Worm (Caenorhabditis elegans) whole organism, early embryonic: Measurements from ENCODE around the gene mec-10.

Source experiments
- B0310.2 ChIP-seq: sonication (generic microtip); optimal IDR thresholded peaks from 2 replicates; lab custom pipeline; 2016; ENCODE audit warnings: mild to moderate bottlenecking, missing genetic modification characterization, missing compliant biosample characterization
- F13C5.2 ChIP-seq: sonication (generic microtip); optimal IDR thresholded peaks from 2 replicates; lab custom pipeline; 2017; ENCODE audit warnings: mild to moderate bottlenecking, missing genetic modification characterization, inconsistent platforms, missing compliant biosample characterization
- aly-1 ChIP-seq: sonication (generic microtip); optimal IDR thresholded peaks from 2 replicates; lab custom pipeline; 2016; ENCODE audit warnings: missing genetic modification characterization, missing compliant biosample characterization
- ama-1 ChIP-seq: fragments of 150-350 bp; optimal IDR thresholded peaks from 2 replicates; lab custom pipeline; 2014
- ceh-13 ChIP-seq: fragments of 200-800 bp; sonication (Bioruptor generic); optimal IDR thresholded peaks from 2 replicates; lab custom pipeline; 2018; ENCODE audit warnings: mild to moderate bottlenecking, missing genetic modification characterization, missing compliant biosample characterization
- ceh-36 ChIP-seq: sonication (generic microtip); optimal IDR thresholded peaks from 2 replicates; lab custom pipeline; 2016; ENCODE audit warnings: missing genetic modification characterization, inconsistent platforms, missing compliant biosample characterization
- ets-7 ChIP-seq: sonication (generic microtip); optimal IDR thresholded peaks from 2 replicates; lab custom pipeline; 2016; ENCODE audit warnings: missing genotype, missing genetic modification characterization, missing compliant biosample characterization
- flt-1 ChIP-seq: fragments of 200-800 bp; sonication (Bioruptor generic); IDR thresholded peaks from 2 replicates; pipeline ENCODE4 v1.3.6; 2022; ENCODE audit warnings: missing genetic modification characterization, missing compliant biosample characterization
- hnd-1 ChIP-seq: sonication (generic microtip); optimal IDR thresholded peaks from 2 replicates; lab custom pipeline; 2016; ENCODE audit warnings: missing genetic modification characterization, missing compliant biosample characterization
- tbx-37 ChIP-seq: fragments of 200-800 bp; sonication (Bioruptor generic); conservative IDR thresholded peaks from 2 replicates; pipeline ENCODE4 v1.3.6; 2022; ENCODE audit warnings: missing genetic modification reagents, missing genetic modification characterization, missing compliant biosample characterization

- no peak for TF ChIP-seq F13C5.2 (tag; lab: Kevin White, UChicago)
- no peak for TF ChIP-seq ama-1 (lab: Kevin White, UChicago)
- TF ChIP-seq hnd-1 (tag; lab: Kevin White, UChicago) = no peak
- TF ChIP-seq ceh-36 = no peak
- TF ChIP-seq flt-1 = no peak
- TF ChIP-seq ets-7 (tag; lab: Kevin White, UChicago) = no peak
- no peak for TF ChIP-seq B0310.2
- no peak for TF ChIP-seq aly-1
- TF ChIP-seq tbx-37 (GFP tag; lab: Robert Waterston, UW) = no peak
- TF ChIP-seq ceh-13 = no peak
These were observed 45.8 kb downstream of the mec-10 start for ce11 chrX:8424286-8424685.
